Fruit fly (Drosophila melanogaster) whole organism, embryonic: ENCODE measurements around the gene Dap160.

Experiments
- Bgb ChIP-seq: fragments of 200-800 bp; sonication (Bioruptor generic); IDR thresholded peaks from 2 replicates; pipeline ENCODE4 v1.3.6; 2022; ENCODE audit warnings: missing biosample characterization, missing genetic modification characterization; ENCODE audit not compliant: partially characterized antibody
- CG10366 ChIP-seq: fragments of 200-800 bp; sonication (Bioruptor generic); IDR thresholded peaks from 2 replicates; pipeline ENCODE4 v1.3.6; 2022; ENCODE audit warnings: missing biosample characterization, missing genetic modification characterization
- CG11504 ChIP-seq: fragments of 200-800 bp; sonication (Bioruptor generic); optimal IDR thresholded peaks from 3 replicates; lab custom pipeline; 2019; ENCODE audit warnings: missing biosample characterization, mild to moderate bottlenecking, missing genetic modification characterization, moderate library complexity
- CG12104 ChIP-seq: fragments of 200-800 bp; sonication (Bioruptor generic); optimal IDR thresholded peaks from 3 replicates; lab custom pipeline; 2016; ENCODE audit warnings: missing biosample characterization, missing genetic modification characterization
- CG15011 ChIP-seq: fragments of 200-800 bp; sonication (Bioruptor generic); optimal IDR thresholded peaks from 3 replicates; lab custom pipeline; 2018; ENCODE audit warnings: missing biosample characterization, mild to moderate bottlenecking, missing genetic modification characterization
- CG15073 ChIP-seq: fragments of 200-800 bp; sonication (Bioruptor generic); optimal IDR thresholded peaks from 2 replicates; lab custom pipeline; 2016; ENCODE audit warnings: missing biosample characterization, missing genetic modification characterization
- CG17359 ChIP-seq: fragments of 200-800 bp; sonication (Bioruptor generic); optimal IDR thresholded peaks from 3 replicates; lab custom pipeline; 2018; ENCODE audit warnings: missing biosample characterization, mild to moderate bottlenecking, missing genetic modification characterization, moderate library complexity
- CG17385 ChIP-seq: fragments of 200-800 bp; sonication (Bioruptor generic); optimal IDR thresholded peaks from 3 replicates; lab custom pipeline; 2018; ENCODE audit warnings: missing biosample characterization, mild to moderate bottlenecking, missing genetic modification characterization
- CG17829 ChIP-seq: fragments of 200-800 bp; optimal IDR thresholded peaks from 2 replicates; lab custom pipeline; 2019; ENCODE audit warnings: missing biosample characterization, mild to moderate bottlenecking, missing genetic modification characterization, moderate library complexity
- CG18262 ChIP-seq: fragments of 200-800 bp; optimal IDR thresholded peaks from 3 replicates; lab custom pipeline; 2019; ENCODE audit warnings: missing biosample characterization, mild to moderate bottlenecking, missing genetic modification characterization, moderate library complexity
- CG18619 ChIP-seq: fragments of 200-800 bp; sonication (Bioruptor generic); optimal IDR thresholded peaks from 3 replicates; lab custom pipeline; 2017; ENCODE audit warnings: missing biosample characterization, mild to moderate bottlenecking, missing genetic modification characterization
- CG2678 ChIP-seq: fragments of 200-800 bp; sonication (Bioruptor generic); optimal IDR thresholded peaks from 3 replicates; lab custom pipeline; 2019; ENCODE audit warnings: missing biosample characterization, mild to moderate bottlenecking, missing genetic modification characterization, moderate library complexity
- CG31388 ChIP-seq: fragments of 200-800 bp; sonication (Bioruptor generic); optimal IDR thresholded peaks from 2 replicates; lab custom pipeline; 2016; ENCODE audit warnings: missing biosample characterization, missing genetic modification characterization
- CG32767 ChIP-seq: fragments of 200-800 bp; sonication (Bioruptor generic); IDR thresholded peaks from 2 replicates; pipeline ENCODE4 v1.3.6; 2022; ENCODE audit warnings: missing biosample characterization, missing genetic modification characterization
- CG3407 ChIP-seq: fragments of 200-800 bp; sonication (Bioruptor generic); optimal IDR thresholded peaks from 2 replicates; lab custom pipeline; 2018; ENCODE audit warnings: missing biosample characterization, mild to moderate bottlenecking, missing genetic modification characterization
- CG4404 ChIP-seq: fragments of 200-800 bp; sonication (Bioruptor generic); IDR thresholded peaks from 2 replicates; pipeline ENCODE4 v1.3.6; 2022; ENCODE audit warnings: missing biosample characterization, missing genetic modification characterization
- CG4617 ChIP-seq: fragments of 200-800 bp; sonication (Bioruptor generic); optimal IDR thresholded peaks from 3 replicates; lab custom pipeline; 2016; ENCODE audit warnings: missing biosample characterization, missing genetic modification characterization, borderline replicate concordance
- CG4820 ChIP-seq: fragments of 200-800 bp; sonication (Bioruptor generic); optimal IDR thresholded peaks from 3 replicates; lab custom pipeline; 2016; ENCODE audit warnings: missing biosample characterization, missing genetic modification characterization
- CG6654 ChIP-seq: fragments of 200-800 bp; sonication (Bioruptor generic); optimal IDR thresholded peaks from 2 replicates; lab custom pipeline; 2017; ENCODE audit warnings: missing biosample characterization, mild to moderate bottlenecking, missing genetic modification characterization
- CG7357 ChIP-seq: fragments of 200-800 bp; sonication (Bioruptor generic); IDR thresholded peaks from 3 replicates; pipeline ENCODE4 v1.3.6; 2022; ENCODE audit warnings: missing biosample characterization, missing genetic modification characterization
- CG7987 ChIP-seq: fragments of 200-800 bp; sonication (Bioruptor generic); optimal IDR thresholded peaks from 2 replicates; lab custom pipeline; 2018; ENCODE audit warnings: missing biosample characterization, mild to moderate bottlenecking, missing genetic modification characterization, moderate library complexity
- CG9727 ChIP-seq: fragments of 200-800 bp; sonication (Bioruptor generic); optimal IDR thresholded peaks from 3 replicates; lab custom pipeline; 2017; ENCODE audit warnings: missing biosample characterization, mild to moderate bottlenecking, missing genetic modification characterization
- Chrac-16 ChIP-seq: fragments of 200-800 bp; sonication (Bioruptor generic); optimal IDR thresholded peaks from 3 replicates; lab custom pipeline; 2016; ENCODE audit warnings: missing biosample characterization, missing genetic modification characterization
- D19A ChIP-seq: fragments of 200-800 bp; optimal IDR thresholded peaks from 3 replicates; lab custom pipeline; 2019; ENCODE audit warnings: missing biosample characterization, mild to moderate bottlenecking, missing genetic modification characterization, moderate library complexity
- Elba2 ChIP-seq: fragments of 200-800 bp; sonication (Bioruptor generic); optimal IDR thresholded peaks from 3 replicates; lab custom pipeline; 2016; ENCODE audit warnings: missing biosample characterization, missing genetic modification characterization
- Hey ChIP-seq: fragments of 200-800 bp; sonication (Bioruptor generic); optimal IDR thresholded peaks from 3 replicates; lab custom pipeline; 2018; ENCODE audit warnings: missing biosample characterization, mild to moderate bottlenecking, missing genetic modification characterization
- Hr39 ChIP-seq: fragments of >200 bp; optimal IDR thresholded peaks from 2 replicates; lab custom pipeline; 2017
- MTF-1 ChIP-seq: fragments of 200-800 bp; sonication (Bioruptor generic); optimal IDR thresholded peaks from 2 replicates; lab custom pipeline; 2018; ENCODE audit warnings: missing biosample characterization, mild to moderate bottlenecking, missing genetic modification characterization, borderline replicate concordance
- NFAT ChIP-seq: fragments of 200-800 bp; sonication (Bioruptor generic); IDR thresholded peaks from 2 replicates; pipeline ENCODE4 v1.3.6; 2022; ENCODE audit warnings: missing biosample characterization, missing genetic modification characterization
- Ssrp ChIP-seq: fragments of 200-800 bp; sonication (Bioruptor generic); optimal IDR thresholded peaks from 2 replicates; lab custom pipeline; 2018; ENCODE audit warnings: missing biosample characterization, mild to moderate bottlenecking, missing genetic modification characterization, moderate library complexity
- Usf ChIP-seq: fragments of 200-800 bp; sonication (Bioruptor generic); optimal IDR thresholded peaks from 2 replicates; lab custom pipeline; 2017; ENCODE audit warnings: missing genotype, missing biosample characterization, missing genetic modification characterization
- cato ChIP-seq: fragments of 200-800 bp; sonication (Bioruptor generic); optimal IDR thresholded peaks from 2 replicates; lab custom pipeline; 2016; ENCODE audit warnings: missing biosample characterization, missing genetic modification characterization, borderline replicate concordance
- chinmo ChIP-seq: fragments of 200-800 bp; sonication (Bioruptor generic); IDR thresholded peaks from 4 replicates; pipeline ENCODE4 v1.3.6; 2022; ENCODE audit warnings: missing biosample characterization, missing genetic modification characterization; ENCODE audit not compliant: partially characterized antibody
- croc ChIP-seq: fragments of 200-800 bp; sonication (Bioruptor generic); conservative IDR thresholded peaks from 3 replicates; pipeline ENCODE4 v1.3.6; 2022; ENCODE audit warnings: missing biosample characterization, missing genetic modification characterization
- dimm ChIP-seq: fragments of 200-800 bp; sonication (Bioruptor generic); IDR thresholded peaks from 2 replicates; pipeline ENCODE4 v1.3.6; 2022; ENCODE audit warnings: missing biosample characterization, missing genetic modification characterization
- fd3F ChIP-seq: fragments of 200-800 bp; sonication (Bioruptor generic); optimal IDR thresholded peaks from 2 replicates; lab custom pipeline; 2018; ENCODE audit warnings: missing biosample characterization, mild to moderate bottlenecking, missing genetic modification characterization, moderate library complexity
- ftz-f1 ChIP-seq: fragments of 200-800 bp; sonication (Bioruptor generic); optimal IDR thresholded peaks from 2 replicates; lab custom pipeline; 2016; ENCODE audit warnings: missing biosample characterization, missing genetic modification characterization
- fu2 ChIP-seq: fragments of 200-800 bp; sonication (Bioruptor generic); optimal IDR thresholded peaks from 2 replicates; lab custom pipeline; 2016; ENCODE audit warnings: missing biosample characterization, missing genetic modification characterization
- gcm2 ChIP-seq: fragments of 200-800 bp; sonication (Bioruptor generic); optimal IDR thresholded peaks from 2 replicates; lab custom pipeline; 2016; ENCODE audit warnings: missing biosample characterization, missing genetic modification characterization
- her ChIP-seq: fragments of 200-800 bp; sonication (Bioruptor generic); optimal IDR thresholded peaks from 2 replicates; lab custom pipeline; 2016; ENCODE audit warnings: missing biosample characterization, missing genetic modification characterization
- jigr1 ChIP-seq: fragments of 200-800 bp; sonication (Bioruptor generic); IDR thresholded peaks from 3 replicates; pipeline ENCODE4 v1.3.6; 2022; ENCODE audit warnings: missing biosample characterization, missing genetic modification characterization
- jing ChIP-seq: fragments of 200-800 bp; sonication (Bioruptor generic); optimal IDR thresholded peaks from 2 replicates; lab custom pipeline; 2018; ENCODE audit warnings: missing biosample characterization, mild to moderate bottlenecking, missing genetic modification characterization
- lbe ChIP-seq: fragments of 200-800 bp; sonication (Bioruptor generic); optimal IDR thresholded peaks from 2 replicates; lab custom pipeline; 2016; ENCODE audit warnings: missing biosample characterization, mild to moderate bottlenecking, missing genetic modification characterization
- lmd ChIP-seq: fragments of 200-800 bp; sonication (Bioruptor generic); IDR thresholded peaks from 2 replicates; pipeline ENCODE4 v1.3.6; 2022; ENCODE audit warnings: missing biosample characterization, missing genetic modification characterization
- nom ChIP-seq: fragments of 200-800 bp; sonication (Bioruptor generic); optimal IDR thresholded peaks from 2 replicates; lab custom pipeline; 2017; ENCODE audit warnings: missing biosample characterization, missing genetic modification characterization, mild to moderate bottlenecking, moderate library complexity, missing genetic modification reagents
- onecut ChIP-seq: fragments of 200-800 bp; sonication (Bioruptor generic); IDR thresholded peaks from 2 replicates; pipeline ENCODE4 v1.3.6; 2022; ENCODE audit warnings: missing biosample characterization, missing genetic modification characterization
- pnt ChIP-seq: fragments of 200-800 bp; sonication (Bioruptor generic); optimal IDR thresholded peaks from 3 replicates; lab custom pipeline; 2016; ENCODE audit warnings: missing biosample characterization, missing genetic modification characterization
- sd ChIP-seq: fragments of 200-800 bp; sonication (Bioruptor generic); optimal IDR thresholded peaks from 3 replicates; lab custom pipeline; 2018; ENCODE audit warnings: missing biosample characterization, mild to moderate bottlenecking, missing genetic modification characterization, moderate library complexity
- tup ChIP-seq: fragments of 200-800 bp; sonication (Bioruptor generic); optimal IDR thresholded peaks from 2 replicates; lab custom pipeline; 2016; ENCODE audit warnings: missing biosample characterization, mild to moderate bottlenecking, missing genetic modification characterization, moderate library complexity
- zf30C ChIP-seq: fragments of 200-800 bp; sonication (Bioruptor generic); optimal IDR thresholded peaks from 3 replicates; lab custom pipeline; 2018; ENCODE audit warnings: missing biosample characterization, mild to moderate bottlenecking, missing genetic modification characterization
- zfh1 ChIP-seq: fragments of 200-800 bp; sonication (Bioruptor generic); IDR thresholded peaks from 3 replicates; pipeline ENCODE4 v1.3.6; 2022; ENCODE audit warnings: missing biosample characterization, missing genetic modification characterization

Dap160 gene

dm6 chr2L:21149053-21149452 is 6.9 kb upstream of the Dap160 start (continued):
- TF ChIP-seq CG2678 (peak; percentile 64), CG11504 (tag; lab: Kevin White, UChicago) (no peak), tup (GFP tag; lab: Kevin White, UChicago) (no peak), gcm2 (no peak), CG17359 (tag; lab: Kevin White, UChicago) (peak; percentile 67), MTF-1 (GFP tag; lab: Kevin White, UChicago) (peak; percentile 12), D19A (tag; lab: Kevin White, UChicago) (peak; percentile 52), CG6654 (no peak), CG31388 (no peak), lmd (GFP tag; lab: Robert Waterston, UW) (peak; percentile 41; the same call in 1 of the 2 replicates), CG4617 (GFP tag; lab: Kevin White, UChicago) (no peak), zfh1 (GFP tag; lab: Robert Waterston, UW) (0 out of 3 replicates have a peak, but pooled peaks have one; percentile 43), CG32767 (GFP tag; lab: Robert Waterston, UW) (peak; percentile 11; the same call in 1 of the 2 replicates), CG18262 (tag; lab: Kevin White, UChicago) (peak; percentile 62), Ssrp (no peak), CG15073 (GFP tag; lab: Kevin White, UChicago) (no peak), cato (no peak), sd (tag; lab: Kevin White, UChicago) (no peak), jing (GFP tag; lab: Kevin White, UChicago) (no peak), Elba2 (GFP tag; lab: Kevin White, UChicago) (no peak), onecut (peak; percentile 74), CG4404 (no peak), CG15011 (no peak), CG9727 (GFP tag; lab: Kevin White, UChicago) (peak; percentile 56), nom (GFP tag; lab: Kevin White, UChicago) (no peak), fu2 (GFP tag; lab: Kevin White, UChicago) (no peak), NFAT (GFP tag; lab: Robert Waterston, UW) (peak; percentile 43; the same call in 1 of the 2 replicates), fd3F (GFP tag; lab: Kevin White, UChicago) (no peak), Usf (no peak), zf30C (GFP tag; lab: Kevin White, UChicago) (no peak), CG3407 (GFP tag; lab: Kevin White, UChicago) (no peak), dimm (GFP tag; lab: Robert Waterston, UW) (no peak), Hey (tag; lab: Kevin White, UChicago) (no peak), ftz-f1 (GFP tag; lab: Kevin White, UChicago) (no peak), CG7987 (GFP tag; lab: Kevin White, UChicago) (no peak), croc (GFP tag; lab: Robert Waterston, UW) (no peak), jigr1 (GFP tag; lab: Robert Waterston, UW) (no peak), Bgb (GFP tag; lab: Robert Waterston, UW) (peak; percentile 72; the same call in 1 of the 2 replicates), CG12104 (no peak), CG17385 (GFP tag; lab: Kevin White, UChicago) (peak; percentile 23), Chrac-16 (GFP tag; lab: Kevin White, UChicago) (peak; percentile 1), CG7357 (GFP tag; lab: Robert Waterston, UW) (no peak), CG18619 (no peak), chinmo (GFP tag; lab: Robert Waterston, UW) (no peak), lbe (GFP tag; lab: Kevin White, UChicago) (no peak), pnt (GFP tag; lab: Kevin White, UChicago) (no peak), CG10366 (GFP tag; lab: Robert Waterston, UW) (peak; percentile 32), CG4820 (GFP tag; lab: Kevin White, UChicago) (peak; percentile 6), her (GFP tag; lab: Kevin White, UChicago) (peak; percentile 35), CG17829 (tag; lab: Kevin White, UChicago) (peak; percentile 63), Hr39 (lab: Kevin White, UChicago) (no peak)
